Worm (Caenorhabditis elegans) whole organism, L3 larva: Measurements from ENCODE around the gene col-105.

Experiments used
- R02D3.7 ChIP-seq: fragments of 150-350 bp; optimal IDR thresholded peaks from 2 replicates; lab custom pipeline; 2014; ENCODE audit warnings: missing biosample characterization, missing genetic modification characterization
- ama-1 ChIP-seq: fragments of 150-350 bp; optimal IDR thresholded peaks from 2 replicates; lab custom pipeline; 2018
- ceh-9 ChIP-seq: sonication (generic microtip); optimal IDR thresholded peaks from 2 replicates; lab custom pipeline; 2018; ENCODE audit warnings: missing biosample characterization, missing genetic modification characterization
- elt-2 ChIP-seq: sonication (generic microtip); optimal IDR thresholded peaks from 2 replicates; lab custom pipeline; 2016; ENCODE audit warnings: missing genetic modification reagents, mild to moderate bottlenecking, missing genetic modification characterization, missing compliant biosample characterization
- lin-15B ChIP-seq: fragments of 150-350 bp; optimal IDR thresholded peaks from 2 replicates; lab custom pipeline; 2014; ENCODE audit warnings: missing biosample characterization, missing genetic modification characterization
- lin-39 ChIP-seq: fragments of 150-350 bp; optimal IDR thresholded peaks from 2 replicates; lab custom pipeline; 2018; ENCODE audit warnings: missing biosample characterization, missing genetic modification reagents, missing genetic modification characterization
- nhr-23 ChIP-seq: fragments of 150-350 bp; optimal IDR thresholded peaks from 2 replicates; lab custom pipeline; 2014; ENCODE audit warnings: missing biosample characterization, missing genetic modification reagents, missing genetic modification characterization
- nhr-25 ChIP-seq: sonication (generic microtip); optimal IDR thresholded peaks from 2 replicates; lab custom pipeline; 2017; ENCODE audit warnings: missing biosample characterization, missing genetic modification characterization
- nhr-28 ChIP-seq: fragments of 150-350 bp; optimal IDR thresholded peaks from 2 replicates; lab custom pipeline; 2014; ENCODE audit warnings: missing biosample characterization, missing genetic modification characterization
- nhr-43 ChIP-seq: sonication (generic microtip); optimal IDR thresholded peaks from 2 replicates; lab custom pipeline; 2016; ENCODE audit warnings: mild to moderate bottlenecking, missing genetic modification characterization, missing compliant biosample characterization; ENCODE audit not compliant: poor library complexity, severe bottlenecking
- unc-62 ChIP-seq: fragments of 150-350 bp; sonication (generic microtip); optimal IDR thresholded peaks from 4 replicates; lab custom pipeline; 2014; ENCODE audit warnings: missing biosample characterization, missing genetic modification reagents, missing genetic modification characterization
- zag-1 ChIP-seq: fragments of 150-350 bp; optimal IDR thresholded peaks from 2 replicates; lab custom pipeline; 2014; ENCODE audit warnings: missing biosample characterization, missing genetic modification characterization

DNA sequence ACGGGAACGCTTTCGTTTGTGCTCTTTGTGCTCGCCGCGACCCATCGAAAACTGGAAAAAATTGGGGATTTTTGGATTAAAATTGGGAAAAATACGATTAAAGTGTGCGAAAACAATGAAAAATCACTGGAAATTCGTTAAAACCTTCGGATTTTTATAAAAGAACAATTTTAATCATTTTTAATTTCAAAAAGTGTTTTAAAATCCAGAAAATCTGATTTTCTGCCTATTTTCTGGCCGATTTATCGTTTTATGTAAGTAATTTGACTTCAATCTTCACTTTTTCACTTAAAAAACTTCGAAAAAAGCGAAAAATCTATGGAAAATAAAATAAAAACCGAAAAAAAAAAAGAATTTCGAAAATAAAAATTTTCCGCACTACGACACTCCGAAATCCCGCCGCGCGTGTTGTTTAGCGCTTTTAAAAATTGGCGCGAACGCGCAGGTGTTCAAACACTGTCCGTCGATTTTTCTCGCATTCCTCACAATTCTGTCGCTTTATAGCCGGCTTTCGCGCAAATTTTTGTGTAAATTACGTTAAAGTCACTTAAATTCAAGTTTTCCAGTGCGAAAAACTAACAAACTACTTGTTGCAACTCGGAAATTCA lies 49.3 kb downstream of the col-105 start, which contains the start of the genes ddx-46 and F53H1.4:
- TF ChIP-seq nhr-25 (no peak), nhr-43 (tag; lab: Kevin White, UChicago) (no peak), zag-1 (tag; lab: Kevin White, UChicago) (no peak), ama-1 (no peak), elt-2 (tag; lab: Kevin White, UChicago) (no peak), ceh-9 (tag; lab: Kevin White, UChicago) (no peak), nhr-23 (tag; lab: Kevin White, UChicago) (peak; percentile 7), lin-39 (tag; lab: Kevin White, UChicago) (peak; percentile 40), nhr-28 (tag; lab: Kevin White, UChicago) (no peak), R02D3.7 (tag; lab: Kevin White, UChicago) (no peak), lin-15B (peak; percentile 86), unc-62 (GFP tag; lab: Kevin White, UChicago) (no peak)
